Worm (Caenorhabditis elegans): ENCODE results near the gene F37B4.15.

The F37B4.15 gene

DNA sequence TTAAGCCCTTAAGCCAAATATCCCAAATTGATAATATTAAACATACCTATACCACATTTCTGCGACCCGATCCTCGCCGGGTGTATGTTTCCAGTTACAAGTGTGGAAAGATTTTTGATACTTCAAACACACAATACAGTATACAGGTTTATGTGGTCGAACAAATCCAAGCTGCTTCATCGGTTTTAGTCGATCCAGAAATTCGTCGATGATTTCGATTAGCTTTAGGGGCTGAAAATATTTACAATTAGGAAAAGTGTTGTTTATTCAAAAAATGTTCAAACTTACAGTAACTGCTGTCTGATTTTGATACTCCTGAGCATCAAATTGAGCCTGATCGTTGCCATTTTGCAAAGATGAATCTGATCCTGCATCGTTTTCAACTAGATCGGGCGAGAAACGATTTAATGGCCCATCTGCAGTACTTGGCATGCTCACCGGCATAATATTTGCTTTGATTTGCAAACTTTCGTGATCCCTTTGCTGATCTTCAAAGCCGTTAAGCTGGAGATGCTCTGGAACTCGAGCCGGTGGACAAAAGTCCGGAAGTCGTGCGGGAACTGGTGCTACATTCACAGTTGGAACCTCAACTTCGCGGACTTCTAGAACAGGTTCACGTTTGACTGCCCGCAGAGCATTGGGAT, 15.7 kb upstream of the F37B4.15 start:
- TF ChIP-seq unc-62 (GFP tag; optimal IDR thresholded peaks at IDR 0.05), result no peak

DNA sequence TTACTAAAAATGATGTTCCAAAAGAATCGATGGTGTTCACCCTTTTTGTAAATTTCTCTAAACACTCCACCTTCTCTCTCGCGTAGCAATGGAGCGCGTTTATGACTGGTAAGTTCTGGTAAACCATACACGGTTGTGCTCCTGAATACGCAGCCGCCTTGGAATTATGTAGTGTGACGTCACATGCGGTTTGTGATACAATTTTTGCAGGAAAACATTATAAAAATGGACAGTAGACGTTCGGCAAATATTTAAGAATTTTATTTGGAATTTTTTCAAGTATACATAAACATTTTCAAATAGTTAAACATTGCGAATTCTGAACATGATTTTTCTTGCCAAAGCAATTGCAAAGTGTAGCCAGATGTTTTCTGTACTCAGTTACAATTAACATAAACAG, 14.5 kb upstream of the F37B4.15 start, which contains the start of gene F37B4.10:
TSS of gene F37B4.10 (minus strand) at position 101 of the 400 bp plus-strand sequence.
- TF ChIP-seq unc-62 (GFP tag; optimal IDR thresholded peaks at IDR 0.05), result no peak

- TF ChIP-seq unc-62 (GFP tag; optimal IDR thresholded peaks at IDR 0.05), result no peak
Observed at ce11 chrV:2879801-2880200, 12.2 kb upstream of the F37B4.15 start, which contains the start of gene str-39. Gene str-39, minus strand, starts transcription at chrV:2879901.

- TF ChIP-seq unc-62 (GFP tag; optimal IDR thresholded peaks at IDR 0.05), result no peak
Observed at ce11 chrV:2880356-2880755, 11.7 kb upstream of the F37B4.15 start.

DNA sequence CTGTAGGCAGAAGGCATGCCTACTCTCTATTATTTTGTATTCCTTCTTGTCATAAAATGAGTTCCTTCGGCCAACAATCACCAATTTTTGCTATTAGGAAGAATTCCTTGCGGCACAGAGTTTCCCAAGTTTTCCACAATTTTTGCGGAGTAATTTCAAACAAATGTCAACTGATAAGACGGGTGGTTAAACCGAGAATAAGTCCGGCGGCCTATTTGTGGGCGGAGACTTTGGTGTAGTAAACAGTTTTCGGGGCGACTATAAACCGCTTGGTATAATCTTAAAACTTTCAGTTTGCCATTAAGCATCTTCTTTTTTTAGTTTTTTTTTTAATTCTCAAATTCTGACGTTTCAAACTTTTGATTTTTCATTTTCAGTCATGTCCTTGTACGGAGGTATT, 11.0 kb upstream of the F37B4.15 start, which contains the start of gene ifc-1:
TSS of gene ifc-1 (plus strand) at position 378 of the 400 bp plus-strand sequence.
- TF ChIP-seq unc-62 (GFP tag; optimal IDR thresholded peaks at IDR 0.05), result no peak

- no peak for TF ChIP-seq unc-62 (GFP tag; optimal IDR thresholded peaks at IDR 0.05)
Observed at ce11 chrV:2881565-2881964, 10.5 kb upstream of the F37B4.15 start.

- no peak for TF ChIP-seq unc-62 (GFP tag; optimal IDR thresholded peaks at IDR 0.05)
Observed at ce11 chrV:2883097-2883496, 8.9 kb upstream of the F37B4.15 start.

DNA sequence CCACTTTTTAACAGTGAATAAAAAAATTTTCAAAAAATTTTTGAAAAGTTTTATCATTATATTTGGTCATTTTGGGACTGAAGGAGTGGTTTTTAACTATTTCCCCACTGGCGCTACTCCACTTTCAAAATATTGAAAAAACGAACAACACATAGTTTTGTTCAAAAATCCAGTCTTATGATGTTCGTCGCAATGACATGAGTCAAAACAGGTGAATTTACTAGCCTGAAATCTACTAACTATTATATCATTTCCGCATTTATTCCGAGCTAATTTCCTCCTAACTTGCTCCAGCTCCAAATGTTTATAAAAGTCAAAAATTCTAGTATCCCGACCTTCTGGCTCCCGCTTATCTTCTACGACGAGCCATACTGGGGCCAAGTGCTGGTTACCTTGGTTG, 7.6 kb upstream of the F37B4.15 start, which contains the start of gene sre-24:
TSS of gene sre-24 (plus strand) at position 301 of the 400 bp plus-strand sequence.
- TF ChIP-seq unc-62 (GFP tag; optimal IDR thresholded peaks at IDR 0.05), result no peak

DNA sequence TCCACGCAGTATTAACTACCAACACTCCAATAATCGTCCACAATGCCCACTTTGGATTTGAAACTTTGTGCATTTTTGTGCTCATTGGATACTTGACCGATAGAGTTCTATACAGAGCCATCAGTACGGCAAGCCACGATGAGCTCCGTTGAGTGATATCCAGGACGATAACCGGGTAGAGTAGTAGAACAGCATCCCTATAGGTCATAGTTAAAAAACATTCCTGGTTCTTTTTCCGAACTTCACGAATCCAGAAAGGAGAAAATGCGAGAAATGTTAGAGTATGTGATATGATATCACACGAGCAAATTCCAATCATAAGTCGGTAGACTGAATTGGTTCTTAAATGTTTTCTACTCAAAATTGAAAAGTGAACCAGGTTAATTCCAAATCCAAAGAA, 3.8 kb upstream of the F37B4.15 start:
- TF ChIP-seq unc-62 (GFP tag; optimal IDR thresholded peaks at IDR 0.05), result no peak

ce11 chrV:2888681-2889080, 3.3 kb upstream of the F37B4.15 start, which contains the start of gene srw-4:
Gene srw-4, minus strand, starts transcription at chrV:2888781.
- no peak for TF ChIP-seq unc-62 (GFP tag; optimal IDR thresholded peaks at IDR 0.05)

ce11 chrV:2892976-2893375, 949 bp downstream of the F37B4.15 start, which contains the start of gene srh-127:
Gene srh-127, plus strand, starts transcription at chrV:2893276.
- no peak for TF ChIP-seq unc-62 (GFP tag; optimal IDR thresholded peaks at IDR 0.05)

DNA sequence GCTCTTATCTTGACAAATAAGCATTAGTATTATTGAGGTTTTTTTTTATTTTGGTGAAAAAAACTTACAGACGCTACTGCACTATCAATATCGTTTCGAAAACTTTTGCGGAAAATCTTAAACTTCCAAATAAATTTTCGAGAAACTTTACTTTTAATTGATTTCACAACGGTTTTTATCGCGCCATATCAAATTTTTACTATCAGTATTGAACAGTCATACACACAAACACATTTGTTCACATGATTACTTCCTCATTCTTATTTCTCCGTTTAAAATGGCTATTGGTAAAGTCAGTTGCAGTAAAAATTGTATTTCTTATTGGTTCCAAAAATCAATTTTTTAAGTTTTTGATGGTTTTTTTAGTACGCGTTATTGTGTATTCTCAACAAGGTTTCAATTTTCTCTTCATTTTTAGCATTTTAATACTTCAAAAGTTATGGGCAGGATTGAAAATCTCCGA, 4.2 kb downstream of the F37B4.15 start, which contains the start of gene pals-32:
TSS of gene pals-32 (plus strand) at position 413 of the 463 bp plus-strand sequence.
- TF ChIP-seq unc-62 (GFP tag; optimal IDR thresholded peaks at IDR 0.05), result no peak

ce11 chrV:2899867-2900266, 7.8 kb downstream of the F37B4.15 start, which contains the start of gene str-46:
Gene str-46, minus strand, starts transcription at chrV:2899967.
- TF ChIP-seq unc-62 (GFP tag; optimal IDR thresholded peaks at IDR 0.05), result no peak

- TF ChIP-seq unc-62 (GFP tag; optimal IDR thresholded peaks at IDR 0.05), result no peak
Observed at ce11 chrV:2903227-2903626, 11.2 kb downstream of the F37B4.15 start, which contains the start of gene C31B8.7. Gene C31B8.7, minus strand, starts transcription at chrV:2903327.

- TF ChIP-seq unc-62 (GFP tag; optimal IDR thresholded peaks at IDR 0.05), result no peak
Observed at ce11 chrV:2909525-2909924, 17.5 kb downstream of the F37B4.15 start, which contains the start of gene zmp-3. Gene zmp-3, minus strand, starts transcription at chrV:2909625.

- TF ChIP-seq unc-62 (GFP tag; optimal IDR thresholded peaks at IDR 0.05), result no peak
Observed at ce11 chrV:2912901-2913300, 20.9 kb downstream of the F37B4.15 start, which contains the start of gene C31B8.9. Gene C31B8.9, minus strand, starts transcription at chrV:2913001.

DNA sequence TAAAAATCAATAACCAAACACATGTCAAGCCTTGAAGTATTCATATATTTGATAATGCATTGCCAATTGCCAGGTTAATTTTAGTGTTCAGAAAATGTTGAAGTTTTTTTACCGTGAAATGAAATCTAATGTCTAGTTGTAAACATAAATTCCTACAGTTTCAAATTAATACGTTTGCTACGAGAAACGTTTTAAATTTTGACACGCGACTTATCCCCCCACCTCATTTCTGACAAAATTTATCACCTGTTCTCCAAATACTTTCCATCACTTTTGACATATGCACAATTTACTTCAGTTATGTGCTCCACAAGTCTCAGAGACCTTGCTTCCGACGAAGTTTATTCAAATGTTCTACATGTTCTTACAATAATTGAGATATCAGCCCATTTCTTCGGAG, 21.9 kb downstream of the F37B4.15 start, which contains the start of gene srh-146:
TSS of gene srh-146 (plus strand) at position 301 of the 400 bp plus-strand sequence.
- no peak for TF ChIP-seq unc-62 (GFP tag; optimal IDR thresholded peaks at IDR 0.05)

Measured in whole organism, dauer.